Fruit fly (Drosophila melanogaster) whole organism, pupa: ENCODE data around the gene crb.
A peak's percentile ranks its signal among the peaks of the same experiment; 100 is the strongest.

Source experiments
- D1 ChIP-seq: fragments of 200-800 bp; sonication (Bioruptor generic); optimal IDR thresholded peaks from 2 replicates; lab custom pipeline; 2018; ENCODE audit warnings: missing biosample characterization, mild to moderate bottlenecking, missing genetic modification characterization, moderate library complexity
- EcR ChIP-seq: fragments of 200-800 bp; sonication (Bioruptor generic); optimal IDR thresholded peaks from 3 replicates; lab custom pipeline; 2019; ENCODE audit warnings: missing biosample characterization, missing genetic modification characterization, mild to moderate bottlenecking, moderate library complexity, missing genetic modification reagents

DNA sequence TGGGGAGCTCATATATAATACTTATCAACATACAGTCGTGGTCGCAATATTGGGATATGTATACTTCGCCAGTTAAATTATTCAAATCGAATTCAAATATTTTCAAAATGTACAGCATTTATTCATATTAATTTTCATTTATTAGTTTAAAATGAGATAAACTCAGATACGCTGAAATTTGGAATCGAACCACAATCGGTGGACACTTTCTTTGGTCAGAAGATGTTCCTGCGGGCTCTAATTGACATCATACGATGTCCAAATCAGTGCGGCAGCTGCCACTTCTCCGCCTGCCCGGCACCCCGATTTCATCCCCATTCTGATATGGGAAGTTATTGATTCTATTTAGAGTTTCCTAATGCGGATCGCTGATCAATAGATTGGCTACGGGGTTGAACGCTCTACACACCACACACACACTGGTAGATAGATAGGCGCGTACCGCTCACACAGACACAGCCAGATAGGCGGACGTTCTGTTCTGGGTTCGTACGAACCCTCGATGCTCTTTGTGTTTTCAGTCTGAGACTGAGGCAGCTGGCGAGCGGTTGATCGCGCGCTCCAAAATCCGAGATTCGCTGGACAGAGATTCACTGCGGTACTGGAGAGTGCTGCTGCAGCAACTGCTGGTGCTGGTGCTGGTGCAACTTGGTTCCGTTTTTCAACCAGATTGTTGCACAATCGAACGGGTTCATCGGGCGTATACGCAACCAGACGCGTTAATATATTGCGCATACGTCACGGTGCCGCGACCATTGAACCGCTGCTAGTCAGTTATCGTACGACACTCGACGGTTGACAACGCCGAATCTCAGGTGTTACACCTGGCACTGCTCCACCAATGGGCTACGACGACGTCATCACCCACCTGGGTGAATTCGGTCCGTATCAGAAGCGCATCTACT is 18.5 kb upstream of the crb start, which contains the start of gene Orct:
- peak; percentile 59 for TF ChIP-seq EcR (GFP tag; lab: Kevin White, UChicago)
- TF ChIP-seq D1 = no peak
